Comparison of ENCODE assay signal across 1 worm cellular context in the genomic region with DNA sequence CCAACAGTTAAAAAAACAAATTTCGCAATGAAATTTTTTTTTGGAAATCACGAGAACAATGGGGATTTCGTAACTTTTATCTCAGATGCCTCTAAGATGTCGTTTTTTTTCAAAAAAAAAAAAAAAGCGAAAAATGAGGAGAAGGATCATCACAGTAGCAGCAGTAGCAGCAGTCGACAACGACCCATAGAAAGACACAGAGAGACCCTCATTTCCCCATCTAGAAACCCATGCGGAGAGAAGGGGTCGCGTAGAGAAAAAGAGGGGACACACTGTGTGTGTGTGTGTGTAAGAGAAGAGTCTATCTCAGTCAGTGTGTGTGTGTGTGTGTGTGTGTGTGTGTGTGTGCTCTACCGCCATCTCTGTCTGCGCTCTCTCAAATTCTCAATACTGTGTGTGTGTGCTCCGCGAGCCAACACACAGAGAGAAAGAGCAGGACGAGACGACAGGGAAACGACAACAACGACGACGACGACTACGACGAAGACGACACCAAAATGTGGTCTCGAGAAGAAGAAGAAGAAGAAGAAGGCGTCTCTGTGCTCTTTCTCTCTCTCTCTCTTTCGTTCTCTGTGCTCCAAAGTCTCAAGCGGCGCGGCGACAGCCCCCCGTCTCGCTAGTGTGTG.
TF ChIP-seq lines count a peak whose summit lies in the region.

No protein-coding gene starts in this region.

TF ChIP-seq in whole organism, L1 larva, 84 proteins besides CTCF, POLR2A, EP300 and RAD21 (continued from another document):
- TF ChIP-seq elt-3 (tag; optimal IDR thresholded peaks at IDR 0.05; lab: Kevin White, UChicago) = no peak
- TF ChIP-seq nhr-12 (tag; optimal IDR thresholded peaks at IDR 0.05; lab: Kevin White, UChicago) = no peak
- TF ChIP-seq ceh-90 (tag; optimal IDR thresholded peaks at IDR 0.05; lab: Kevin White, UChicago) = peak; percentile 22
- peak; percentile 73 for TF ChIP-seq fos-1 (tag; optimal IDR thresholded peaks at IDR 0.05; lab: Kevin White, UChicago)
- peak; percentile 89 for TF ChIP-seq fkh-8 (tag; optimal IDR thresholded peaks at IDR 0.05; lab: Kevin White, UChicago)
- no peak for TF ChIP-seq Y116A8C.19 (tag; optimal IDR thresholded peaks at IDR 0.05; lab: Kevin White, UChicago; ENCODE audit: borderline replicate concordance)
- TF ChIP-seq nhr-85 (tag; lab: Kevin White, UChicago) = peak; percentile 56
- TF ChIP-seq ama-1 (optimal IDR thresholded peaks at IDR 0.05; lab: Kevin White, UChicago) = no peak
- TF ChIP-seq sox-4 (tag; optimal IDR thresholded peaks at IDR 0.05; lab: Kevin White, UChicago) = no peak
- peak; percentile 85 for TF ChIP-seq nhr-71 (tag; optimal IDR thresholded peaks at IDR 0.05; lab: Kevin White, UChicago)
- TF ChIP-seq ztf-4 (tag; optimal IDR thresholded peaks at IDR 0.05; lab: Kevin White, UChicago) = peak; percentile 57
- peak in 1 of 2 experiments; percentile 39 for TF ChIP-seq ztf-11 (tag; optimal IDR thresholded peaks at IDR 0.05; lab: Kevin White, UChicago)
- peak; percentile 50 for TF ChIP-seq egl-13 (tag; optimal IDR thresholded peaks at IDR 0.05; lab: Kevin White, UChicago)
- no peak for TF ChIP-seq unc-30 (tag; optimal IDR thresholded peaks at IDR 0.05; lab: Kevin White, UChicago)
- no peak for TF ChIP-seq lin-39 (tag; optimal IDR thresholded peaks at IDR 0.05; lab: Kevin White, UChicago)
- no peak for TF ChIP-seq nhr-28 (tag; optimal IDR thresholded peaks at IDR 0.05; lab: Kevin White, UChicago)
- TF ChIP-seq mab-9 (GFP tag; IDR thresholded peaks at IDR 0.05; lab: Robert Waterston, UW) = peak; percentile 46; the same call in 1 of the 2 replicates
- peak; percentile 81 for TF ChIP-seq nhr-47 (tag; optimal IDR thresholded peaks at IDR 0.05; lab: Kevin White, UChicago)
- TF ChIP-seq efl-3 (GFP tag; optimal IDR thresholded peaks at IDR 0.05; lab: Kevin White, UChicago) = no peak
- peak; percentile 39 for TF ChIP-seq nhr-11 (tag; optimal IDR thresholded peaks at IDR 0.05; lab: Kevin White, UChicago)
- peak; percentile 36; the same call in 1 of the 2 replicates for TF ChIP-seq ceh-88 (GFP tag; IDR thresholded peaks at IDR 0.05; lab: Robert Waterston, UW)
- TF ChIP-seq unc-130 (tag; optimal IDR thresholded peaks at IDR 0.05; lab: Kevin White, UChicago) = no peak
- peak; percentile 59 for TF ChIP-seq dsc-1 (tag; optimal IDR thresholded peaks at IDR 0.05; lab: Kevin White, UChicago)
- TF ChIP-seq zag-1 (tag; optimal IDR thresholded peaks at IDR 0.05; lab: Kevin White, UChicago) = no peak
- no peak for TF ChIP-seq alr-1 (tag; optimal IDR thresholded peaks at IDR 0.05; lab: Kevin White, UChicago; ENCODE audit: borderline replicate concordance)
- no peak for TF ChIP-seq unc-62 (GFP tag; optimal IDR thresholded peaks at IDR 0.05; lab: Kevin White, UChicago)
- peak; percentile 28 for TF ChIP-seq skn-1 (tag; optimal IDR thresholded peaks at IDR 0.05; lab: Kevin White, UChicago)
TF ChIP-seq in whole organism, L1 larva: peak in this region for 47.
